Worm (Caenorhabditis elegans) whole organism, dauer: ENCODE measurements around the gene lipl-8.

ENCODE experiments used
- unc-62 ChIP-seq: sonication (generic microtip); optimal IDR thresholded peaks from 2 replicates; lab custom pipeline; 2017; ENCODE audit warnings: missing biosample characterization, missing genetic modification reagents, missing genetic modification characterization

Gene lipl-8

ce11 chrV:14695713-14696112 lies 52.8 kb downstream of the lipl-8 start:
- TF ChIP-seq unc-62 (GFP tag; lab: Kevin White, UChicago): no peak
